Worm (Caenorhabditis elegans): Measurements from ENCODE around the gene F12F6.1.

DNA sequence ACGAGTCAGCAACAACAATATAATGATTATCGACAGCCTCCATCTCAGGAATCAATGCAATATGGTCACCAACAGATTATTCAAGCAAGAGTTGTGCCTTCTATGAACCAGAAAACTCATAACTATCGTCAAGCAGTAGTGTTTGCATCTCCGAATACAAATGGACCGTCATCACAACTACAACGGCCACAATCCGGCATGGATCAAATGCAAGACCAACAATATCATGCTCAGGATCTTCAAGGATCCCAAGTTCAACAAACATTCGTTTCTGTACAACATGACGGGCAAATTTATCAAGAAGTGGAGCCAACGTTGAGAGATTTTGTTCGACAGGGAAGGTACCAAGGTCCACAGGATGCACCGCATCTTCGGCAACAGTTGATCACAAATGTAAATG, 13.3 kb downstream of the F12F6.1 start:
- TF ChIP-seq ceh-2 (tag; optimal IDR thresholded peaks at IDR 0.05) (no peak), hlh-8 (tag; optimal IDR thresholded peaks at IDR 0.05) (no peak), odd-2 (tag; optimal IDR thresholded peaks at IDR 0.05) (no peak), unc-86 (tag; optimal IDR thresholded peaks at IDR 0.05) (no peak), nfya-1 (tag; optimal IDR thresholded peaks at IDR 0.05) (no peak), unc-3 (GFP tag; conservative IDR thresholded peaks at IDR 0.05) (no peak), unc-3 (tag; optimal IDR thresholded peaks at IDR 0.05) (no peak)
